Worm (Caenorhabditis elegans): ENCODE measurements around the gene ZK355.8.

- TF ChIP-seq aly-1 (tag; optimal IDR thresholded peaks at IDR 0.05) (no peak), tbx-11 (GFP tag; IDR thresholded peaks at IDR 0.05) (no peak), B0310.2 (tag; optimal IDR thresholded peaks at IDR 0.05) (no peak), ama-1 (optimal IDR thresholded peaks at IDR 0.05) (no peak), ceh-36 (tag; optimal IDR thresholded peaks at IDR 0.05) (no peak), hmbx-1 (tag; optimal IDR thresholded peaks at IDR 0.05) (no peak), flt-1 (GFP tag; IDR thresholded peaks at IDR 0.05) (no peak), F13C5.2 (tag; optimal IDR thresholded peaks at IDR 0.05) (no peak), ceh-13 (GFP tag; optimal IDR thresholded peaks at IDR 0.05) (no peak)
Measured at ce11 chrII:2884810-2885209, 42.8 kb upstream of the ZK355.8 start, which contains the start of gene pigw-1.

Data from whole organism, early embryonic.